Fruit fly (Drosophila melanogaster) whole organism, wandering third instar larva: ENCODE measurements around the gene CG8519.
A peak's percentile ranks its signal among the peaks of the same experiment; 100 is the strongest.

ENCODE experiments used
- CG9705 ChIP-seq: fragments of 200-800 bp; sonication (Bioruptor generic); optimal IDR thresholded peaks from 2 replicates; lab custom pipeline; 2018; ENCODE audit warnings: missing biosample characterization, mild to moderate bottlenecking, missing genetic modification characterization
- CrebA ChIP-seq: fragments of 200-800 bp; sonication (Bioruptor generic); optimal IDR thresholded peaks from 2 replicates; lab custom pipeline; 2016; ENCODE audit warnings: missing biosample characterization, mild to moderate bottlenecking, missing genetic modification characterization, borderline replicate concordance
- Dfd ChIP-seq: fragments of >200 bp; optimal IDR thresholded peaks from 2 replicates; lab custom pipeline; 2017; ENCODE audit warnings: missing biosample characterization, missing genetic modification characterization
- Dif ChIP-seq: fragments of 200-275, 200-300 bp; sonication (Bioruptor generic); optimal IDR thresholded peaks from 2 replicates; lab custom pipeline; 2018; ENCODE audit warnings: missing biosample characterization, missing genetic modification characterization; ENCODE audit not compliant: partially characterized antibody
- GATAd ChIP-seq: sonication (Bioruptor generic); optimal IDR thresholded peaks from 2 replicates; lab custom pipeline; 2016; ENCODE audit warnings: missing biosample characterization, missing genetic modification characterization
- HLH106 ChIP-seq: fragments of 200-800 bp; optimal IDR thresholded peaks from 3 replicates; lab custom pipeline; 2019; ENCODE audit warnings: missing biosample characterization, mild to moderate bottlenecking, missing genetic modification characterization, moderate library complexity
- Hnf4 ChIP-seq: fragments of 200-800 bp; sonication (Bioruptor generic); optimal IDR thresholded peaks from 2 replicates; lab custom pipeline; 2016; ENCODE audit warnings: missing biosample characterization, mild to moderate bottlenecking, missing genetic modification characterization
- Hr83 ChIP-seq: fragments of 200-300 bp; sonication (Bioruptor generic); optimal IDR thresholded peaks from 2 replicates; lab custom pipeline; 2016; ENCODE audit warnings: missing biosample characterization, mild to moderate bottlenecking, missing genetic modification characterization, moderate library complexity; ENCODE audit not compliant: poor library complexity, severe bottlenecking
- Jra ChIP-seq: sonication (Bioruptor generic); optimal IDR thresholded peaks from 2 replicates; lab custom pipeline; 2016; ENCODE audit warnings: missing biosample characterization, missing genetic modification characterization
- Myc ChIP-seq: fragments of >200 bp; optimal IDR thresholded peaks from 2 replicates; lab custom pipeline; 2017
- N ChIP-seq: fragments of >200 bp; optimal IDR thresholded peaks from 2 replicates; lab custom pipeline; 2018; ENCODE audit warnings: missing biosample characterization, missing external identifiers, missing genetic modification characterization
- OdsH ChIP-seq: fragments of 200-800 bp; sonication (Bioruptor generic); optimal IDR thresholded peaks from 2 replicates; lab custom pipeline; 2016; ENCODE audit warnings: missing biosample characterization, mild to moderate bottlenecking, missing genetic modification characterization
- Rel ChIP-seq, 2 experiments: fragments of 200-800 bp; sonication (Bioruptor generic) in 1 of 2; optimal IDR thresholded peaks; 2 replicates in 1 of 2; 3 replicates in 1 of 2; lab custom pipeline; 2016 to 2019; ENCODE audit warnings: mild to moderate bottlenecking in 2 of 2, missing biosample characterization in 2 of 2, missing genetic modification characterization in 2 of 2, moderate library complexity in 1 of 2
- Sp1 ChIP-seq: fragments of 200-800 bp; sonication (Bioruptor generic); optimal IDR thresholded peaks from 3 replicates; lab custom pipeline; 2019; ENCODE audit warnings: missing biosample characterization, mild to moderate bottlenecking, missing genetic modification characterization, moderate library complexity
- br ChIP-seq: fragments of 200-800 bp; sonication (Bioruptor generic); optimal IDR thresholded peaks from 2 replicates; lab custom pipeline; 2016; ENCODE audit warnings: missing biosample characterization, missing genetic modification characterization
- dmrt93B ChIP-seq: fragments of 200-800 bp; sonication (Bioruptor generic); optimal IDR thresholded peaks from 2 replicates; lab custom pipeline; 2018; ENCODE audit warnings: missing biosample characterization, mild to moderate bottlenecking, missing genetic modification characterization
- foxo ChIP-seq, 2 experiments: fragments of 200-800 bp; sonication (Bioruptor generic); optimal IDR thresholded peaks; 2 replicates in 1 of 2; 3 replicates in 1 of 2; lab custom pipeline; 2016 to 2017; ENCODE audit warnings: missing biosample characterization in 2 of 2, missing genetic modification characterization in 2 of 2
- h ChIP-seq: fragments of 200-800 bp; sonication (Bioruptor generic); optimal IDR thresholded peaks from 3 replicates; lab custom pipeline; 2016; ENCODE audit warnings: missing biosample characterization, mild to moderate bottlenecking, missing genetic modification characterization
- lola ChIP-seq: fragments of >200 bp; optimal IDR thresholded peaks from 2 replicates; lab custom pipeline; 2017; ENCODE audit warnings: missing biosample characterization, missing genetic modification characterization
- psq ChIP-seq: fragments of 200-800 bp; sonication (Bioruptor generic); optimal IDR thresholded peaks from 3 replicates; lab custom pipeline; 2017; ENCODE audit warnings: missing biosample characterization, mild to moderate bottlenecking, missing genetic modification characterization, moderate library complexity
- rgr ChIP-seq: fragments of 200-800 bp; sonication (Bioruptor generic); optimal IDR thresholded peaks from 3 replicates; lab custom pipeline; 2016; ENCODE audit warnings: missing biosample characterization, mild to moderate bottlenecking, missing genetic modification characterization
- sage ChIP-seq: fragments of 200-800 bp; sonication (Bioruptor generic); optimal IDR thresholded peaks from 2 replicates; lab custom pipeline; 2016; ENCODE audit warnings: missing biosample characterization, mild to moderate bottlenecking, missing genetic modification characterization
- sv ChIP-seq: fragments of 200-800 bp; sonication (Bioruptor generic); optimal IDR thresholded peaks from 3 replicates; lab custom pipeline; 2016; ENCODE audit warnings: missing biosample characterization, missing genetic modification characterization
- woc ChIP-seq: sonication (Bioruptor generic); optimal IDR thresholded peaks from 2 replicates; lab custom pipeline; 2016; ENCODE audit warnings: missing biosample characterization, mild to moderate bottlenecking, missing genetic modification characterization

The CG8519 gene

dm6 chr3L:6750835-6751234 lies 46.2 kb downstream of the CG8519 start:
- TF ChIP-seq Sp1 (GFP tag; lab: Kevin White, UChicago) (no peak), Jra (GFP tag; lab: Kevin White, UChicago) (no peak), Dif (GFP tag; lab: Kevin White, UChicago) (no peak), h (GFP tag; lab: Kevin White, UChicago) (no peak), woc (GFP tag; lab: Kevin White, UChicago) (no peak), Hr83 (GFP tag; lab: Kevin White, UChicago) (no peak), Dfd (GFP tag; lab: Kevin White, UChicago) (peak; percentile 95), sage (GFP tag; lab: Kevin White, UChicago) (no peak)

dm6 chr3L:6752278-6753096 lies 47.8 kb downstream of the CG8519 start, which contains the start of the genes velo and Sbds:
TSS of gene velo (minus strand) at chr3L:6752752.
TSS of gene Sbds (plus strand) at chr3L:6752913.
- TF ChIP-seq dmrt93B (GFP tag; lab: Kevin White, UChicago) (peak; percentile 31), Myc (lab: Kevin White, UChicago) (peak; percentile 45), HLH106 (tag; lab: Kevin White, UChicago) (peak; percentile 67), br (GFP tag; lab: Kevin White, UChicago) (peak; percentile 3), psq (peak; percentile 97), Jra (GFP tag; lab: Kevin White, UChicago) (peak; percentile 47), h (GFP tag; lab: Kevin White, UChicago) (peak; percentile 25), CG9705 (GFP tag; lab: Kevin White, UChicago) (peak; percentile 41), rgr (peak; percentile 64), sage (GFP tag; lab: Kevin White, UChicago) (peak; percentile 30), CrebA (no peak), woc (GFP tag; lab: Kevin White, UChicago) (peak; percentile 5), Rel (GFP tag; optimal IDR thresholded peaks at IDR 0.05; lab: Kevin White, UChicago) (peak; percentile 22), Rel (tag; optimal IDR thresholded peaks at IDR 0.05; lab: Kevin White, UChicago) (peak; percentile 88), GATAd (no peak), Hr83 (GFP tag; lab: Kevin White, UChicago) (peak; percentile 77), Sp1 (GFP tag; lab: Kevin White, UChicago) (peak; percentile 54), lola (GFP tag; lab: Kevin White, UChicago) (no peak), N (GFP tag; lab: Kevin White, UChicago) (no peak), OdsH (GFP tag; lab: Kevin White, UChicago) (peak; percentile 32), sv (peak; percentile 15), foxo (GFP tag; optimal IDR thresholded peaks at IDR 0.05; lab: Kevin White, UChicago) (peak in 1 of 2 experiments; percentile 67), Hnf4 (GFP tag; lab: Kevin White, UChicago) (no peak)

dm6 chr3L:6756197-6756736 lies 51.6 kb downstream of the CG8519 start, which contains the start of gene Ist1:
TSS of gene Ist1 (minus strand) at chr3L:6756497.
- TF ChIP-seq Myc (lab: Kevin White, UChicago) (peak; percentile 18), CG9705 (GFP tag; lab: Kevin White, UChicago) (no peak)
